Worm (Caenorhabditis elegans) whole organism, L4 larva: ENCODE measurements around the gene str-248.

Experiments
- F37D6.2 ChIP-seq: sonication (generic microtip); optimal IDR thresholded peaks from 2 replicates; lab custom pipeline; 2016; ENCODE audit warnings: mild to moderate bottlenecking, missing genetic modification characterization, missing compliant biosample characterization
- F44E2.7 ChIP-seq: fragments of 200-800 bp; sonication (Bioruptor generic); IDR thresholded peaks from 2 replicates; pipeline ENCODE4 v2.1.2; 2022; ENCODE audit warnings: missing genetic modification characterization, missing compliant biosample characterization
- R02D3.7 ChIP-seq: fragments of 150-350 bp; sonication (generic microtip); optimal IDR thresholded peaks from 3 replicates; lab custom pipeline; 2014; ENCODE audit warnings: missing biosample characterization, missing genetic modification characterization
- Y105C5A.15 ChIP-seq: fragments of 200-800 bp; sonication (Bioruptor generic); IDR thresholded peaks from 2 replicates; pipeline ENCODE4 v1.3.6; 2022; ENCODE audit warnings: missing genetic modification characterization, missing compliant biosample characterization
- Y5F2A.4 ChIP-seq: fragments of 200-800 bp; sonication (Bioruptor generic); optimal IDR thresholded peaks from 2 replicates; lab custom pipeline; 2018; ENCODE audit warnings: mild to moderate bottlenecking, missing genetic modification characterization, missing compliant biosample characterization
- Y75B8A.6 ChIP-seq: fragments of 200-800 bp; sonication (Bioruptor generic); IDR thresholded peaks from 2 replicates; pipeline ENCODE4 v1.3.6; 2022; ENCODE audit warnings: missing genetic modification reagents, missing genetic modification characterization, missing compliant biosample characterization
- ZK546.5 ChIP-seq, 2 experiments: sonication (generic microtip); optimal IDR thresholded peaks; 2 replicates each; lab custom pipeline; 2017; ENCODE audit warnings: missing biosample characterization in 2 of 2, missing genetic modification characterization in 2 of 2
- aly-2 ChIP-seq: sonication (generic microtip); optimal IDR thresholded peaks from 2 replicates; lab custom pipeline; 2018; ENCODE audit warnings: missing biosample characterization, missing genetic modification characterization
- ama-1 ChIP-seq: fragments of 150-350 bp; optimal IDR thresholded peaks from 2 replicates; lab custom pipeline; 2014; ENCODE audit warnings: inconsistent platforms, mixed read lengths
- ceh-28 ChIP-seq: fragments of 150-350 bp; optimal IDR thresholded peaks from 2 replicates; lab custom pipeline; 2014; ENCODE audit warnings: missing biosample characterization, missing genetic modification reagents, missing genetic modification characterization
- ceh-44 ChIP-seq: fragments of 200-800 bp; sonication (Bioruptor generic); IDR thresholded peaks from 2 replicates; pipeline ENCODE4 v1.3.6; 2022; ENCODE audit warnings: missing genetic modification reagents, missing genetic modification characterization, missing compliant biosample characterization
- ceh-82 ChIP-seq: sonication (generic microtip); optimal IDR thresholded peaks from 2 replicates; lab custom pipeline; 2017; ENCODE audit warnings: missing biosample characterization, missing genetic modification characterization
- ctbp-1 ChIP-seq: fragments of 200-800 bp; sonication (Bioruptor generic); IDR thresholded peaks from 2 replicates; pipeline ENCODE4 v1.3.6; 2022; ENCODE audit warnings: missing genetic modification reagents, missing genetic modification characterization, missing compliant biosample characterization
- daf-16 ChIP-seq, 3 experiments: sonication (generic microtip); optimal IDR thresholded peaks; 2 replicates each; lab custom pipeline; 2016 to 2017; ENCODE audit warnings: missing genetic modification characterization in 3 of 3, missing genetic modification reagents in 3 of 3, mild to moderate bottlenecking in 2 of 3, missing compliant biosample characterization in 2 of 3, missing biosample characterization in 1 of 3, moderate library complexity in 1 of 3
- dmd-8 ChIP-seq: fragments of 200-800 bp; sonication (Bioruptor generic); IDR thresholded peaks from 2 replicates; pipeline ENCODE4 v1.3.6; 2022; ENCODE audit warnings: missing genetic modification characterization, missing compliant biosample characterization
- dmd-9 ChIP-seq: fragments of 200-800 bp; sonication (Bioruptor generic); IDR thresholded peaks from 2 replicates; pipeline ENCODE4 v1.3.6; 2022; ENCODE audit warnings: missing genetic modification reagents, missing genetic modification characterization, missing compliant biosample characterization
- dve-1 ChIP-seq: sonication (generic microtip); optimal IDR thresholded peaks from 2 replicates; lab custom pipeline; 2017; ENCODE audit warnings: antibody characterized with exemption, mild to moderate bottlenecking, missing genetic modification characterization, missing compliant biosample characterization; ENCODE audit not compliant: insufficient read depth
- egl-43 ChIP-seq: fragments of 200-800 bp; sonication (Bioruptor generic); IDR thresholded peaks from 2 replicates; pipeline ENCODE4 v1.3.6; 2022; ENCODE audit warnings: missing genetic modification reagents, missing genetic modification characterization, missing compliant biosample characterization
- fkh-10 ChIP-seq: fragments of 150-350 bp; optimal IDR thresholded peaks from 2 replicates; lab custom pipeline; 2014; ENCODE audit warnings: missing biosample characterization, missing genetic modification reagents, missing genetic modification characterization
- hif-1 ChIP-seq, 2 experiments: sonication (generic microtip); optimal IDR thresholded peaks; 2 replicates each; lab custom pipeline; 2016 to 2017; ENCODE audit warnings: missing compliant biosample characterization in 2 of 2, missing genetic modification characterization in 2 of 2, missing genetic modification reagents in 2 of 2, missing genotype in 2 of 2, mild to moderate bottlenecking in 1 of 2
- hlh-11 ChIP-seq: fragments of 200-800 bp; sonication (Bioruptor generic); optimal IDR thresholded peaks from 2 replicates; lab custom pipeline; 2018; ENCODE audit warnings: mild to moderate bottlenecking, missing genetic modification characterization, missing compliant biosample characterization
- lin-15B ChIP-seq: fragments of 150-350 bp; sonication (generic microtip); optimal IDR thresholded peaks from 3 replicates; lab custom pipeline; 2014; ENCODE audit warnings: missing biosample characterization, missing genetic modification characterization
- lin-29 ChIP-seq: fragments of 200-800 bp; sonication (Bioruptor generic); IDR thresholded peaks from 2 replicates; pipeline ENCODE4 v1.3.6; 2022; ENCODE audit warnings: missing genetic modification reagents, missing genetic modification characterization, missing compliant biosample characterization
- lir-3 ChIP-seq: sonication (generic microtip); optimal IDR thresholded peaks from 2 replicates; lab custom pipeline; 2016; ENCODE audit warnings: mild to moderate bottlenecking, missing genetic modification characterization, missing compliant biosample characterization
- madf-9 ChIP-seq: fragments of 200-800 bp; sonication (Bioruptor generic); conservative IDR thresholded peaks from 2 replicates; pipeline ENCODE4 v1.3.6; 2022; ENCODE audit warnings: missing genetic modification reagents, missing genetic modification characterization, missing compliant biosample characterization
- mdl-1 ChIP-seq, 2 experiments: fragments of 150-350 bp in 1 of 2; sonication (generic microtip) in 1 of 2; optimal IDR thresholded peaks; 2 replicates each; lab custom pipeline; 2014 to 2017; ENCODE audit warnings: missing biosample characterization in 2 of 2, missing genetic modification characterization in 2 of 2
- mxl-2 ChIP-seq: fragments of 200-800 bp; sonication (Bioruptor generic); conservative IDR thresholded peaks from 2 replicates; pipeline ENCODE4 v1.3.6; 2022; ENCODE audit warnings: missing genetic modification reagents, missing genetic modification characterization, missing compliant biosample characterization
- mxl-3 ChIP-seq: fragments of 200-800 bp; sonication (Bioruptor generic); optimal IDR thresholded peaks from 2 replicates; lab custom pipeline; 2018; ENCODE audit warnings: mild to moderate bottlenecking, missing genetic modification characterization, missing compliant biosample characterization
- nhr-10 ChIP-seq: fragments of 150-350 bp; optimal IDR thresholded peaks from 2 replicates; lab custom pipeline; 2014; ENCODE audit warnings: missing biosample characterization, missing genetic modification characterization
- nhr-102 ChIP-seq: sonication (generic microtip); optimal IDR thresholded peaks from 2 replicates; lab custom pipeline; 2016; ENCODE audit warnings: mild to moderate bottlenecking, missing genetic modification characterization, moderate library complexity, missing compliant biosample characterization
- nhr-11 ChIP-seq: fragments of 150-350 bp; optimal IDR thresholded peaks from 2 replicates; lab custom pipeline; 2014; ENCODE audit warnings: missing biosample characterization, missing genetic modification characterization
- nhr-28 ChIP-seq: fragments of 150-350 bp; optimal IDR thresholded peaks from 2 replicates; lab custom pipeline; 2014; ENCODE audit warnings: missing biosample characterization, missing genetic modification characterization
- nhr-48 ChIP-seq: sonication (generic microtip); optimal IDR thresholded peaks from 2 replicates; lab custom pipeline; 2016; ENCODE audit warnings: mild to moderate bottlenecking, missing genetic modification characterization, missing compliant biosample characterization
- nhr-6 ChIP-seq: fragments of 150-350 bp; optimal IDR thresholded peaks from 2 replicates; lab custom pipeline; 2014; ENCODE audit warnings: missing biosample characterization, missing genetic modification characterization
- nhr-76 ChIP-seq: fragments of 150-350 bp; optimal IDR thresholded peaks from 2 replicates; lab custom pipeline; 2014; ENCODE audit warnings: missing biosample characterization, missing genetic modification characterization
- nhr-77 ChIP-seq: fragments of 150-350 bp; optimal IDR thresholded peaks from 2 replicates; lab custom pipeline; 2014; ENCODE audit warnings: missing biosample characterization, missing genetic modification characterization
- pha-4 ChIP-seq, 2 experiments: fragments of 150-350 bp in 1 of 2; fragments of 200-800 bp in 1 of 2; sonication (Bioruptor generic) in 1 of 2; IDR thresholded peaks in 1 of 2; optimal IDR thresholded peaks in 1 of 2; 2 replicates each; pipeline versions ENCODE4 v1.3.6 to Lab custom; 2014 to 2022; ENCODE audit warnings: missing genetic modification characterization in 2 of 2, missing genetic modification reagents in 2 of 2, missing biosample characterization in 1 of 2, missing compliant biosample characterization in 1 of 2
- php-3 ChIP-seq: fragments of 200-800 bp; sonication (Bioruptor generic); IDR thresholded peaks from 2 replicates; pipeline ENCODE4 v1.3.6; 2022; ENCODE audit warnings: missing genetic modification reagents, missing genetic modification characterization, missing compliant biosample characterization
- pqm-1 ChIP-seq: sonication (generic microtip); optimal IDR thresholded peaks from 2 replicates; lab custom pipeline; 2017; ENCODE audit warnings: missing biosample characterization, missing genetic modification characterization
- sdz-12 ChIP-seq: fragments of 200-800 bp; sonication (Bioruptor generic); optimal IDR thresholded peaks from 2 replicates; lab custom pipeline; 2018; ENCODE audit warnings: mild to moderate bottlenecking, missing genetic modification characterization, missing compliant biosample characterization
- set-16 ChIP-seq: fragments of 200-800 bp; sonication (Bioruptor generic); IDR thresholded peaks from 2 replicates; pipeline ENCODE4 v1.3.6; 2022; ENCODE audit warnings: missing genetic modification reagents, missing genetic modification characterization, missing compliant biosample characterization
- snpc-4 ChIP-seq: fragments of 150-350 bp; optimal IDR thresholded peaks from 2 replicates; lab custom pipeline; 2014; ENCODE audit warnings: missing biosample characterization, missing genetic modification characterization
- spr-3 ChIP-seq: fragments of 200-800 bp; sonication (Bioruptor generic); optimal IDR thresholded peaks from 2 replicates; lab custom pipeline; 2018; ENCODE audit warnings: mild to moderate bottlenecking, missing genetic modification characterization, missing compliant biosample characterization
- unc-130 ChIP-seq: sonication (generic microtip); optimal IDR thresholded peaks from 2 replicates; lab custom pipeline; 2016; ENCODE audit warnings: missing genetic modification reagents, missing genetic modification characterization, missing compliant biosample characterization
- zag-1 ChIP-seq: fragments of 150-350 bp; optimal IDR thresholded peaks from 2 replicates; lab custom pipeline; 2014; ENCODE audit warnings: missing biosample characterization, missing genetic modification characterization
- zfp-2 ChIP-seq: sonication (generic microtip); optimal IDR thresholded peaks from 2 replicates; lab custom pipeline; 2016; ENCODE audit warnings: mild to moderate bottlenecking, missing genetic modification characterization, missing compliant biosample characterization
- zfp-3 ChIP-seq: fragments of 200-800 bp; sonication (Bioruptor generic); conservative IDR thresholded peaks from 2 replicates; pipeline ENCODE4 v1.3.6; 2022; ENCODE audit warnings: missing genetic modification reagents, missing genetic modification characterization, missing compliant biosample characterization

The str-248 gene

DNA sequence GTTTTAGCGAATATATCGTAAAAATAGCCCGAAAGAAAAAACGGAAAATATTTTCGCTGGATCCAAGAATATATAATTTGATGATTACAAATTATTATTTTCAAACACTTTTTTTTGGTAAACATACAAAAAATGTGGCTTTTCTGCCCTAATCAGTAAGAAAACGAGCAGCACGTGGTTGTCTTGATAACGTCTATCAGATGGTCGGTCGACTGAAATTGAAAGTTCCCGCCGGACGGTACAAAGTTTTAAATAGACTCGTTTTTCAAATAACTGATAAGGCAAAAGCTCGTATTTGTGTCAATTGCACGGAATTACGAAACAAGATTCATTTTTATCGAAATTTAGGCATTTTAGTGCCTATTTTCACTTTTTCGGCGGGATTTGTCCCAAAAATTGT is 37.3 kb upstream of the str-248 start (continued):
- TF ChIP-seq dmd-8 (GFP tag; lab: Robert Waterston, UW) (no peak), snpc-4 (tag; lab: Kevin White, UChicago) (no peak), Y105C5A.15 (GFP tag; lab: Robert Waterston, UW) (no peak), spr-3 (no peak), mxl-3 (GFP tag; lab: Kevin White, UChicago) (peak; percentile 85), set-16 (no peak), R02D3.7 (tag; lab: Kevin White, UChicago) (no peak), madf-9 (GFP tag; lab: Robert Waterston, UW) (no peak), hlh-11 (tag; lab: Kevin White, UChicago) (peak; percentile 96), sdz-12 (no peak), zfp-3 (GFP tag; lab: Robert Waterston, UW) (no peak), ceh-44 (GFP tag; lab: Robert Waterston, UW) (no peak), mdl-1 (tag; optimal IDR thresholded peaks at IDR 0.05; lab: Kevin White, UChicago) (peak in 1 of 2 experiments; percentile 72), zfp-2 (no peak), F37D6.2 (tag; lab: Kevin White, UChicago) (no peak), pqm-1 (tag; lab: Kevin White, UChicago) (peak; percentile 90), nhr-11 (tag; lab: Kevin White, UChicago) (no peak), ceh-82 (tag; lab: Kevin White, UChicago) (no peak), hif-1 (tag; optimal IDR thresholded peaks at IDR 0.05; lab: Kevin White, UChicago) (peak in 1 of 2 experiments; percentile 80), pha-4 (GFP tag; IDR thresholded peaks at IDR 0.05; lab: Robert Waterston, UW) (peak; percentile 50; the same call in 1 of the 2 replicates), pha-4 (tag; optimal IDR thresholded peaks at IDR 0.05; lab: Kevin White, UChicago) (no peak)

- TF ChIP-seq aly-2 (tag; lab: Kevin White, UChicago): no peak
- TF ChIP-seq nhr-77: peak; percentile 44
- peak; percentile 71 for TF ChIP-seq hlh-11 (tag; lab: Kevin White, UChicago)
- no peak for TF ChIP-seq daf-16 (GFP tag; optimal IDR thresholded peaks at IDR 0.05; lab: Kevin White, UChicago)
- TF ChIP-seq daf-16 (tag; optimal IDR thresholded peaks at IDR 0.05; lab: Kevin White, UChicago): peak; percentile 30
- no peak for TF ChIP-seq Y5F2A.4 (GFP tag; lab: Kevin White, UChicago)
- TF ChIP-seq Y75B8A.6 (GFP tag; lab: Robert Waterston, UW): no peak
- TF ChIP-seq mxl-3 (GFP tag; lab: Kevin White, UChicago): peak; percentile 44
- no peak for TF ChIP-seq lir-3
- TF ChIP-seq nhr-6: peak; percentile 41
- TF ChIP-seq mxl-2 (GFP tag; lab: Robert Waterston, UW): no peak
- peak; percentile 60 for TF ChIP-seq nhr-11 (tag; lab: Kevin White, UChicago)
- TF ChIP-seq nhr-76 (tag; lab: Kevin White, UChicago): no peak
- TF ChIP-seq R02D3.7 (tag; lab: Kevin White, UChicago): no peak
- TF ChIP-seq F37D6.2 (tag; lab: Kevin White, UChicago): no peak
- peak; percentile 13 for TF ChIP-seq nhr-48 (tag; lab: Kevin White, UChicago)
- 0 out of 2 replicates have a peak, but pooled peaks have one; percentile 40 for TF ChIP-seq ctbp-1 (GFP tag; lab: Robert Waterston, UW)
- no peak for TF ChIP-seq ama-1 (lab: Kevin White, UChicago)
- TF ChIP-seq fkh-10: no peak
- TF ChIP-seq zfp-3 (GFP tag; lab: Robert Waterston, UW): no peak
- TF ChIP-seq nhr-28 (tag; lab: Kevin White, UChicago): peak; percentile 96
- no peak for TF ChIP-seq zag-1 (tag; lab: Kevin White, UChicago)
- TF ChIP-seq hif-1 (tag; optimal IDR thresholded peaks at IDR 0.05; lab: Kevin White, UChicago): peak in 1 of 2 experiments; percentile 26
- TF ChIP-seq lin-15B (tag; lab: Kevin White, UChicago): no peak
- 0 out of 2 replicates have a peak, but pooled peaks have one; percentile 35 for TF ChIP-seq egl-43 (GFP tag; lab: Robert Waterston, UW)
- peak; percentile 92 for TF ChIP-seq dve-1 (tag; lab: Kevin White, UChicago)
- TF ChIP-seq spr-3: no peak
- no peak for TF ChIP-seq php-3 (GFP tag; lab: Robert Waterston, UW)
- TF ChIP-seq unc-130: no peak
- no peak for TF ChIP-seq ceh-82 (tag; lab: Kevin White, UChicago)
- no peak for TF ChIP-seq nhr-10 (tag; lab: Kevin White, UChicago)
- no peak for TF ChIP-seq ceh-28
- TF ChIP-seq F44E2.7 (GFP tag; lab: Robert Waterston, UW): no peak
- no peak for TF ChIP-seq nhr-102 (tag; lab: Kevin White, UChicago)
- TF ChIP-seq dmd-9 (GFP tag; lab: Robert Waterston, UW): no peak
- no peak for TF ChIP-seq ZK546.5 (tag; optimal IDR thresholded peaks at IDR 0.05; lab: Kevin White, UChicago)
- no peak for TF ChIP-seq lin-29
These were observed 34.7 kb upstream of the str-248 start for ce11 chrV:15664053-15664661.
